Fruit fly (Drosophila melanogaster) whole organism, embryonic: ENCODE results near the gene CG13041.

Experiments
- CG12104 ChIP-seq: fragments of 200-800 bp; sonication (Bioruptor generic); optimal IDR thresholded peaks from 3 replicates; lab custom pipeline; 2016; ENCODE audit warnings: missing biosample characterization, missing genetic modification characterization
- CG12744 ChIP-seq: fragments of 200-800 bp; sonication (Bioruptor generic); optimal IDR thresholded peaks from 2 replicates; lab custom pipeline; 2016; ENCODE audit warnings: missing biosample characterization, missing genetic modification characterization
- CG13123 ChIP-seq: fragments of 200-800 bp; sonication (Bioruptor generic); optimal IDR thresholded peaks from 2 replicates; lab custom pipeline; 2016; ENCODE audit warnings: missing biosample characterization, missing genetic modification characterization
- CG13894 ChIP-seq: fragments of 200-800 bp; sonication (Bioruptor generic); optimal IDR thresholded peaks from 3 replicates; lab custom pipeline; 2018; ENCODE audit warnings: missing biosample characterization, mild to moderate bottlenecking, missing genetic modification characterization, moderate library complexity
- CG14014 ChIP-seq: fragments of 200-800 bp; sonication (Bioruptor generic); IDR thresholded peaks from 2 replicates; pipeline ENCODE4 v1.3.6; 2022; ENCODE audit warnings: missing biosample characterization, missing genetic modification characterization
- CG1603 ChIP-seq: fragments of 200-800 bp; sonication (Bioruptor generic); optimal IDR thresholded peaks from 2 replicates; lab custom pipeline; 2019; ENCODE audit warnings: missing biosample characterization, mild to moderate bottlenecking, missing genetic modification characterization, moderate library complexity
- CG16813 ChIP-seq: fragments of 200-800 bp; sonication (Bioruptor generic); IDR thresholded peaks from 3 replicates; pipeline ENCODE4 v1.3.6; 2022; ENCODE audit warnings: missing biosample characterization, missing genetic modification characterization; ENCODE audit not compliant: partially characterized antibody
- CG17328 ChIP-seq: fragments of 200-800 bp; sonication (Bioruptor generic); IDR thresholded peaks from 2 replicates; pipeline ENCODE4 v1.3.6; 2022; ENCODE audit warnings: missing biosample characterization, missing genetic modification characterization
- CG2875 ChIP-seq: fragments of 200-800 bp; sonication (Bioruptor generic); optimal IDR thresholded peaks from 2 replicates; lab custom pipeline; 2017; ENCODE audit warnings: missing biosample characterization, mild to moderate bottlenecking, missing genetic modification characterization, missing genetic modification reagents
- CG2889 ChIP-seq: fragments of 200-800 bp; sonication (Bioruptor generic); IDR thresholded peaks from 3 replicates; pipeline ENCODE4 v1.3.6; 2022; ENCODE audit warnings: missing biosample characterization, missing genetic modification characterization
- CG33213 ChIP-seq: fragments of 200-800 bp; sonication (Bioruptor generic); optimal IDR thresholded peaks from 3 replicates; lab custom pipeline; 2016; ENCODE audit warnings: missing biosample characterization, missing genetic modification characterization
- CG4328 ChIP-seq: fragments of 200-800 bp; sonication (Bioruptor generic); optimal IDR thresholded peaks from 3 replicates; lab custom pipeline; 2017; ENCODE audit warnings: missing biosample characterization, missing genetic modification reagents, missing genetic modification characterization
- CG7271 ChIP-seq: fragments of 200-800 bp; sonication (Bioruptor generic); optimal IDR thresholded peaks from 2 replicates; lab custom pipeline; 2018; ENCODE audit warnings: missing biosample characterization, mild to moderate bottlenecking, missing genetic modification characterization, moderate library complexity
- CG7928 ChIP-seq: fragments of 200-800 bp; sonication (Bioruptor generic); optimal IDR thresholded peaks from 2 replicates; lab custom pipeline; 2017; ENCODE audit warnings: missing biosample characterization, mild to moderate bottlenecking, missing genetic modification characterization
- CG8290 ChIP-seq, 3 experiments: fragments of 200-800 bp; sonication (Bioruptor generic); optimal IDR thresholded peaks; 2 replicates each; lab custom pipeline; 2016 to 2019; ENCODE audit warnings: missing biosample characterization in 3 of 3, missing genetic modification characterization in 3 of 3, mild to moderate bottlenecking in 2 of 3, moderate library complexity in 1 of 3
- CG8944 ChIP-seq: fragments of 200-800 bp; sonication (Bioruptor generic); optimal IDR thresholded peaks from 3 replicates; lab custom pipeline; 2016; ENCODE audit warnings: missing biosample characterization, missing genetic modification characterization
- CoRest ChIP-seq: fragments of 200-800 bp; sonication (Bioruptor generic); optimal IDR thresholded peaks from 3 replicates; lab custom pipeline; 2018; ENCODE audit warnings: missing biosample characterization, mild to moderate bottlenecking, missing genetic modification characterization, moderate library complexity
- Eip74EF ChIP-seq, 2 experiments: fragments of 200-800 bp in 1 of 2; fragments of >200 bp in 1 of 2; sonication (Bioruptor generic) in 1 of 2; optimal IDR thresholded peaks; 2 replicates each; lab custom pipeline; 2017 to 2019; ENCODE audit warnings: missing biosample characterization in 2 of 2, missing genetic modification characterization in 2 of 2, mild to moderate bottlenecking in 1 of 2, moderate library complexity in 1 of 2
- HmgD ChIP-seq: fragments of 200-800 bp; sonication (Bioruptor generic); optimal IDR thresholded peaks from 3 replicates; lab custom pipeline; 2016; ENCODE audit warnings: missing biosample characterization, missing genetic modification characterization
- HmgZ ChIP-seq: fragments of 200-800 bp; sonication (Bioruptor generic); optimal IDR thresholded peaks from 2 replicates; lab custom pipeline; 2018; ENCODE audit warnings: missing biosample characterization, mild to moderate bottlenecking, missing genetic modification characterization
- Hmr ChIP-seq: fragments of 200-800 bp; sonication (Bioruptor generic); optimal IDR thresholded peaks from 3 replicates; lab custom pipeline; 2017; ENCODE audit warnings: mild to moderate bottlenecking, missing biosample characterization, missing genetic modification reagents, missing genetic modification characterization
- Hr78 ChIP-seq, 2 experiments: fragments of 200-800 bp in 1 of 2; fragments of >200 bp in 1 of 2; sonication (Bioruptor generic) in 1 of 2; optimal IDR thresholded peaks; 2 replicates each; lab custom pipeline; 2017 to 2019; ENCODE audit warnings: missing biosample characterization in 2 of 2, missing genetic modification characterization in 2 of 2, mild to moderate bottlenecking in 1 of 2, moderate library complexity in 1 of 2
- Hsf ChIP-seq: fragments of 200-800 bp; sonication (Bioruptor generic); optimal IDR thresholded peaks from 3 replicates; lab custom pipeline; 2016; ENCODE audit warnings: missing biosample characterization, missing genetic modification characterization
- Med ChIP-seq: fragments of 200-800 bp; sonication (Bioruptor generic); peaks from one replicate; lab custom pipeline; 2016; ENCODE audit warnings: missing biosample characterization, missing genetic modification characterization, mild to moderate bottlenecking, inconsistent platforms, moderate library complexity
- NK7.1 ChIP-seq: fragments of 200-800 bp; sonication (Bioruptor generic); optimal IDR thresholded peaks from 3 replicates; lab custom pipeline; 2016; ENCODE audit warnings: missing biosample characterization, missing genetic modification characterization
- Oaz ChIP-seq: fragments of 200-800 bp; sonication (Bioruptor generic); IDR thresholded peaks from 2 replicates; pipeline ENCODE4 v1.3.6; 2022; ENCODE audit warnings: missing biosample characterization, missing genetic modification characterization
- PHDP ChIP-seq: fragments of 200-800 bp; sonication (Bioruptor generic); optimal IDR thresholded peaks from 3 replicates; lab custom pipeline; 2018; ENCODE audit warnings: missing biosample characterization, mild to moderate bottlenecking, missing genetic modification characterization, moderate library complexity
- Rfx ChIP-seq: fragments of 200-800 bp; sonication (Bioruptor generic); IDR thresholded peaks from 2 replicates; pipeline ENCODE4 v1.3.6; 2022; ENCODE audit warnings: missing biosample characterization, missing genetic modification characterization
- Sox100B ChIP-seq: fragments of 200-800 bp; sonication (Bioruptor generic); optimal IDR thresholded peaks from 3 replicates; lab custom pipeline; 2018; ENCODE audit warnings: missing biosample characterization, mild to moderate bottlenecking, missing genetic modification characterization
- Ssrp ChIP-seq: fragments of 200-800 bp; sonication (Bioruptor generic); optimal IDR thresholded peaks from 2 replicates; lab custom pipeline; 2018; ENCODE audit warnings: missing biosample characterization, mild to moderate bottlenecking, missing genetic modification characterization, moderate library complexity
- croc ChIP-seq: fragments of 200-800 bp; sonication (Bioruptor generic); conservative IDR thresholded peaks from 3 replicates; pipeline ENCODE4 v1.3.6; 2022; ENCODE audit warnings: missing biosample characterization, missing genetic modification characterization
- dimm ChIP-seq: fragments of 200-800 bp; sonication (Bioruptor generic); IDR thresholded peaks from 2 replicates; pipeline ENCODE4 v1.3.6; 2022; ENCODE audit warnings: missing biosample characterization, missing genetic modification characterization
- dm ChIP-seq: fragments of 200-800 bp; sonication (Bioruptor generic); optimal IDR thresholded peaks from 3 replicates; lab custom pipeline; 2016; ENCODE audit warnings: missing biosample characterization, missing genetic modification characterization
- dmrt99B ChIP-seq: fragments of 200-800 bp; sonication (Bioruptor generic); optimal IDR thresholded peaks from 2 replicates; lab custom pipeline; 2018; ENCODE audit warnings: missing biosample characterization, mild to moderate bottlenecking, missing genetic modification characterization, moderate library complexity
- dpn ChIP-seq, 2 experiments: fragments of 200-800 bp; sonication (Bioruptor generic); optimal IDR thresholded peaks; 3 replicates each; lab custom pipeline; 2016; ENCODE audit warnings: missing biosample characterization in 2 of 2, missing genetic modification characterization in 2 of 2
- eyg ChIP-seq: fragments of 200-800 bp; sonication (Bioruptor generic); optimal IDR thresholded peaks from 3 replicates; lab custom pipeline; 2016; ENCODE audit warnings: missing biosample characterization, missing genetic modification characterization
- fd3F ChIP-seq: fragments of 200-800 bp; sonication (Bioruptor generic); optimal IDR thresholded peaks from 2 replicates; lab custom pipeline; 2018; ENCODE audit warnings: missing biosample characterization, mild to moderate bottlenecking, missing genetic modification characterization, moderate library complexity
- jigr1 ChIP-seq: fragments of 200-800 bp; sonication (Bioruptor generic); IDR thresholded peaks from 3 replicates; pipeline ENCODE4 v1.3.6; 2022; ENCODE audit warnings: missing biosample characterization, missing genetic modification characterization
- lmd ChIP-seq: fragments of 200-800 bp; sonication (Bioruptor generic); IDR thresholded peaks from 2 replicates; pipeline ENCODE4 v1.3.6; 2022; ENCODE audit warnings: missing biosample characterization, missing genetic modification characterization
- maf-S ChIP-seq: fragments of 200-800 bp; sonication (Bioruptor generic); optimal IDR thresholded peaks from 2 replicates; lab custom pipeline; 2016; ENCODE audit warnings: missing biosample characterization, missing genetic modification characterization
- rib ChIP-seq: fragments of 200-800 bp; sonication (Bioruptor generic); IDR thresholded peaks from 2 replicates; pipeline ENCODE4 v1.3.6; 2022; ENCODE audit warnings: missing biosample characterization, missing genetic modification characterization
- ro ChIP-seq: fragments of 200-800 bp; sonication (Bioruptor generic); IDR thresholded peaks from 2 replicates; pipeline ENCODE4 v1.3.6; 2022; ENCODE audit warnings: missing biosample characterization, missing genetic modification characterization
- sd ChIP-seq: fragments of 200-800 bp; sonication (Bioruptor generic); optimal IDR thresholded peaks from 3 replicates; lab custom pipeline; 2018; ENCODE audit warnings: missing biosample characterization, mild to moderate bottlenecking, missing genetic modification characterization, moderate library complexity
- sima ChIP-seq: fragments of 200-800 bp; sonication (Bioruptor generic); optimal IDR thresholded peaks from 2 replicates; lab custom pipeline; 2016; ENCODE audit warnings: missing biosample characterization, missing genetic modification characterization
- sob ChIP-seq: fragments of 200-800 bp; sonication (Bioruptor generic); IDR thresholded peaks from 2 replicates; pipeline ENCODE4 v1.3.6; 2022; ENCODE audit warnings: missing biosample characterization, missing genetic modification characterization
- stc ChIP-seq: fragments of 200-800 bp; sonication (Bioruptor generic); IDR thresholded peaks from 2 replicates; pipeline ENCODE4 v1.3.6; 2022; ENCODE audit warnings: missing biosample characterization, missing genetic modification characterization
- tin ChIP-seq: fragments of 200-800 bp; sonication (Bioruptor generic); optimal IDR thresholded peaks from 3 replicates; lab custom pipeline; 2016; ENCODE audit warnings: missing biosample characterization, missing genetic modification characterization
- tx ChIP-seq: fragments of 200-800 bp; sonication (Bioruptor generic); optimal IDR thresholded peaks from 2 replicates; lab custom pipeline; 2016; ENCODE audit warnings: missing biosample characterization, missing genetic modification characterization
- vfl ChIP-seq: fragments of 200-800 bp; sonication (Bioruptor generic); optimal IDR thresholded peaks from 2 replicates; lab custom pipeline; 2016; ENCODE audit warnings: missing biosample characterization, missing genetic modification characterization

CG13041 gene

dm6 chr3L:16328207-16328891 lies 9.0 kb upstream of the CG13041 start, which contains the start of gene CG13058 (continued):
- TF ChIP-seq CoRest (tag; lab: Kevin White, UChicago): peak; percentile 80
- no peak for TF ChIP-seq CG4328 (GFP tag; lab: Kevin White, UChicago)
- TF ChIP-seq dimm (GFP tag; lab: Robert Waterston, UW): peak; percentile 23; the same call in 1 of the 2 replicates
- peak; percentile 66 for TF ChIP-seq Oaz
- TF ChIP-seq Eip74EF (GFP tag; optimal IDR thresholded peaks at IDR 0.05; lab: Kevin White, UChicago): peak in 1 of 2 experiments; percentile 15
- peak; percentile 16 for TF ChIP-seq maf-S
- TF ChIP-seq fd3F (GFP tag; lab: Kevin White, UChicago): peak; percentile 72
- peak; percentile 82 for TF ChIP-seq CG14014
- TF ChIP-seq Hsf (GFP tag; lab: Kevin White, UChicago): peak; percentile 57
- TF ChIP-seq HmgD (GFP tag; lab: Kevin White, UChicago): no peak
- TF ChIP-seq CG8944 (GFP tag; lab: Kevin White, UChicago): peak; percentile 36
- peak; percentile 65 for TF ChIP-seq HmgZ
- peak; percentile 45 for TF ChIP-seq dm (GFP tag; lab: Kevin White, UChicago)
- no peak for TF ChIP-seq CG8290 (GFP tag; optimal IDR thresholded peaks at IDR 0.05; lab: Kevin White, UChicago)
- peak in 1 of 2 experiments; percentile 81 for TF ChIP-seq CG8290 (tag; optimal IDR thresholded peaks at IDR 0.05; lab: Kevin White, UChicago)
- 0 out of 2 replicates have a peak, but pooled peaks have one; percentile 31 for TF ChIP-seq Rfx (GFP tag; lab: Robert Waterston, UW)
- TF ChIP-seq Hmr (GFP tag; lab: Kevin White, UChicago): peak; percentile 61
- peak; percentile 8 for TF ChIP-seq sd
- TF ChIP-seq croc (GFP tag; lab: Robert Waterston, UW): no peak
- no peak for TF ChIP-seq sima
- no peak for TF ChIP-seq stc
- TF ChIP-seq Sox100B (GFP tag; lab: Kevin White, UChicago): peak; percentile 53
- peak; percentile 71; the same call in 1 of the 2 replicates for TF ChIP-seq CG17328 (GFP tag; lab: Robert Waterston, UW)
- peak; percentile 25 for TF ChIP-seq CG7928 (GFP tag; lab: Kevin White, UChicago)
- no peak for TF ChIP-seq CG33213 (GFP tag; lab: Kevin White, UChicago)
- TF ChIP-seq CG12104: no peak
- 0 out of 3 replicates have a peak, but pooled peaks have one; percentile 34 for TF ChIP-seq CG2889 (GFP tag; lab: Robert Waterston, UW)
- peak; percentile 77 for TF ChIP-seq dmrt99B (tag; lab: Kevin White, UChicago)
- peak; percentile 28 for TF ChIP-seq CG1603 (tag; lab: Kevin White, UChicago)
- no peak for TF ChIP-seq CG16813 (GFP tag; lab: Robert Waterston, UW)
- TF ChIP-seq rib (GFP tag; lab: Robert Waterston, UW): no peak
- no peak for TF ChIP-seq CG12744 (GFP tag; lab: Kevin White, UChicago)
- no peak for TF ChIP-seq NK7.1 (GFP tag; lab: Kevin White, UChicago)
- TF ChIP-seq jigr1 (GFP tag; lab: Robert Waterston, UW): no peak
- peak; percentile 69 for TF ChIP-seq PHDP (tag; lab: Kevin White, UChicago)
- peak; percentile 14 for TF ChIP-seq vfl
- TF ChIP-seq CG7271: no peak
- no peak for TF ChIP-seq Ssrp (tag; lab: Kevin White, UChicago)
- no peak for TF ChIP-seq CG2875 (GFP tag; lab: Kevin White, UChicago)
- peak; percentile 72 for TF ChIP-seq tx
- TF ChIP-seq Med (GFP tag; lab: Kevin White, UChicago): peak; percentile 54
- no peak for TF ChIP-seq Hr78 (GFP tag; optimal IDR thresholded peaks at IDR 0.05; lab: Kevin White, UChicago)
- TF ChIP-seq eyg (GFP tag; lab: Kevin White, UChicago): no peak
- TF ChIP-seq dpn (GFP tag; optimal IDR thresholded peaks at IDR 0.05; lab: Kevin White, UChicago): peak in 1 of 2 experiments; percentile 48
- TF ChIP-seq ro (GFP tag; lab: Robert Waterston, UW): no peak
- TF ChIP-seq tin: peak; percentile 25
- no peak for TF ChIP-seq CG13123 (GFP tag; lab: Kevin White, UChicago)
- TF ChIP-seq sob (GFP tag; lab: Robert Waterston, UW): no peak
- peak; percentile 67 for TF ChIP-seq lmd
- peak; percentile 53 for TF ChIP-seq CG13894 (tag; lab: Kevin White, UChicago)
